Worm (Caenorhabditis elegans) whole organism, midembryonic: ENCODE measurements around the gene srz-31.

Source experiments
- T22C8.4 ChIP-seq: fragments of 200-800 bp; sonication (Bioruptor generic); IDR thresholded peaks from 2 replicates; pipeline ENCODE4 v1.3.6; 2022; ENCODE audit warnings: missing genetic modification characterization, missing compliant biosample characterization
- cog-1 ChIP-seq: sonication (generic microtip); optimal IDR thresholded peaks from 2 replicates; lab custom pipeline; 2016; ENCODE audit warnings: missing genetic modification characterization, missing compliant biosample characterization
- flt-1 ChIP-seq: fragments of 200-800 bp; sonication (Bioruptor generic); IDR thresholded peaks from 2 replicates; pipeline ENCODE4 v1.3.6; 2022; ENCODE audit warnings: missing genetic modification characterization, missing compliant biosample characterization
- klf-2 ChIP-seq: fragments of 200-800 bp; sonication (Bioruptor generic); conservative IDR thresholded peaks from 2 replicates; pipeline ENCODE4 v1.3.6; 2022; ENCODE audit warnings: missing genetic modification reagents, missing genetic modification characterization, missing compliant biosample characterization
- med-1 ChIP-seq: sonication (generic microtip); optimal IDR thresholded peaks from 2 replicates; lab custom pipeline; 2017; ENCODE audit warnings: missing genetic modification characterization, mild to moderate bottlenecking, missing compliant biosample characterization, antibody characterized with exemption, missing genetic modification reagents; ENCODE audit not compliant: insufficient read depth
- ref-1 ChIP-seq: fragments of 200-800 bp; sonication (Bioruptor generic); conservative IDR thresholded peaks from 2 replicates; pipeline ENCODE4 v1.3.6; 2022; ENCODE audit warnings: missing genetic modification reagents, missing genetic modification characterization, missing compliant biosample characterization
- tab-1 ChIP-seq: fragments of 200-800 bp; sonication (Bioruptor generic); IDR thresholded peaks from 2 replicates; pipeline ENCODE4 v1.3.6; 2022; ENCODE audit warnings: missing genetic modification characterization, missing compliant biosample characterization
- ztf-23 ChIP-seq: fragments of 200-800 bp; sonication (Bioruptor generic); IDR thresholded peaks from 2 replicates; pipeline ENCODE4 v1.3.6; 2022; ENCODE audit warnings: missing genetic modification reagents, missing genetic modification characterization, missing compliant biosample characterization
- ztf-29 ChIP-seq: fragments of 200-800 bp; sonication (Bioruptor generic); IDR thresholded peaks from 2 replicates; pipeline ENCODE4 v1.3.6; 2022; ENCODE audit warnings: missing genetic modification reagents, missing genetic modification characterization, missing compliant biosample characterization

ce11 chrIV:14098540-14099098, 38.5 kb upstream of the srz-31 start:
- no peak for TF ChIP-seq med-1
- no peak for TF ChIP-seq flt-1
- no peak for TF ChIP-seq ref-1
- no peak for TF ChIP-seq tab-1 (GFP tag; lab: Robert Waterston, UW)
- no peak for TF ChIP-seq T22C8.4
- no peak for TF ChIP-seq ztf-23
- no peak for TF ChIP-seq ztf-29
- TF ChIP-seq cog-1 (tag; lab: Kevin White, UChicago), result no peak
- TF ChIP-seq klf-2 (GFP tag; lab: Robert Waterston, UW), result no peak
